Worm (Caenorhabditis elegans) whole organism, late embryonic: ENCODE data around the gene zyg-9.

Experiments used
- C38D4.7 ChIP-seq: fragments of 200-800 bp; sonication (Bioruptor generic); optimal IDR thresholded peaks from 2 replicates; lab custom pipeline; 2018; ENCODE audit warnings: mild to moderate bottlenecking, missing genetic modification characterization, moderate library complexity, missing compliant biosample characterization
- K02D7.2 ChIP-seq: sonication (generic microtip); optimal IDR thresholded peaks from 2 replicates; lab custom pipeline; 2017; ENCODE audit warnings: mild to moderate bottlenecking, missing genetic modification characterization, missing compliant biosample characterization
- ama-1 ChIP-seq: fragments of 150-350 bp; optimal IDR thresholded peaks from 2 replicates; lab custom pipeline; 2014
- ceh-6 ChIP-seq: fragments of 200-800 bp; sonication (Bioruptor generic); optimal IDR thresholded peaks from 2 replicates; lab custom pipeline; 2018; ENCODE audit warnings: mild to moderate bottlenecking, missing genetic modification characterization, missing compliant biosample characterization
- hlh-6 ChIP-seq: sonication (generic microtip); optimal IDR thresholded peaks from 2 replicates; lab custom pipeline; 2016; ENCODE audit warnings: missing genotype, missing genetic modification characterization, missing compliant biosample characterization
- hlh-8 ChIP-seq: sonication (generic microtip); optimal IDR thresholded peaks from 2 replicates; lab custom pipeline; 2016; ENCODE audit warnings: missing genotype, missing genetic modification characterization, missing compliant biosample characterization
- pat-9 ChIP-seq: fragments of 200-800 bp; sonication (Bioruptor generic); optimal IDR thresholded peaks from 2 replicates; lab custom pipeline; 2018; ENCODE audit warnings: mild to moderate bottlenecking, missing genetic modification characterization, moderate library complexity, missing compliant biosample characterization
- pha-4 ChIP-seq: fragments of 150-350 bp; optimal IDR thresholded peaks from 2 replicates; lab custom pipeline; 2018; ENCODE audit warnings: missing biosample characterization, missing genetic modification reagents, missing genetic modification characterization
- rnt-1 ChIP-seq: sonication (generic microtip); optimal IDR thresholded peaks from 2 replicates; lab custom pipeline; 2016; ENCODE audit warnings: missing genetic modification characterization, missing compliant biosample characterization
- zip-5 ChIP-seq: sonication (generic microtip); optimal IDR thresholded peaks from 2 replicates; lab custom pipeline; 2016; ENCODE audit warnings: missing genetic modification characterization, missing compliant biosample characterization

- TF ChIP-seq K02D7.2 (tag; lab: Kevin White, UChicago): no peak
- no peak for TF ChIP-seq hlh-6
- no peak for TF ChIP-seq hlh-8
- no peak for TF ChIP-seq rnt-1 (tag; lab: Kevin White, UChicago)
- TF ChIP-seq ama-1 (lab: Kevin White, UChicago): no peak
- TF ChIP-seq ceh-6: no peak
- TF ChIP-seq pha-4 (tag; lab: Kevin White, UChicago): no peak
- TF ChIP-seq zip-5 (tag; lab: Kevin White, UChicago): no peak
- no peak for TF ChIP-seq pat-9 (tag; lab: Kevin White, UChicago)
- TF ChIP-seq C38D4.7 (GFP tag; lab: Kevin White, UChicago): no peak
Measured at ce11 chrII:8496184-8496583, 38.6 kb downstream of the zyg-9 start.
